Fruit fly (Drosophila melanogaster) whole organism, embryonic: ENCODE data around the gene CG12112.

Experiments
- Antp ChIP-seq: fragments of 200-800 bp; sonication (Bioruptor generic); optimal IDR thresholded peaks from 3 replicates; lab custom pipeline; 2016; ENCODE audit warnings: missing biosample characterization, missing genetic modification characterization
- BEAF-32 ChIP-seq: fragments of 200-800 bp; sonication (Bioruptor generic); optimal IDR thresholded peaks from 3 replicates; lab custom pipeline; 2017; ENCODE audit warnings: missing biosample characterization, missing genetic modification characterization, mild to moderate bottlenecking, moderate library complexity, missing genetic modification reagents
- BtbVII ChIP-seq: fragments of 200-800 bp; sonication (Bioruptor generic); optimal IDR thresholded peaks from 3 replicates; lab custom pipeline; 2017; ENCODE audit warnings: missing biosample characterization, mild to moderate bottlenecking, missing genetic modification characterization
- CG10274 ChIP-seq: fragments of 200-800 bp; sonication (Bioruptor generic); optimal IDR thresholded peaks from 3 replicates; lab custom pipeline; 2017; ENCODE audit warnings: missing biosample characterization, mild to moderate bottlenecking, missing genetic modification characterization
- CG10654 ChIP-seq: fragments of 200-800 bp; sonication (Bioruptor generic); optimal IDR thresholded peaks from 2 replicates; lab custom pipeline; 2016; ENCODE audit warnings: missing biosample characterization, missing genetic modification characterization
- CG11093 ChIP-seq: fragments of 200-800 bp; sonication (Bioruptor generic); IDR thresholded peaks from 3 replicates; pipeline ENCODE4 v1.3.6; 2022; ENCODE audit warnings: missing biosample characterization, missing genetic modification characterization
- CG12071 ChIP-seq: fragments of 200-800 bp; sonication (Bioruptor generic); optimal IDR thresholded peaks from 3 replicates; lab custom pipeline; 2018; ENCODE audit warnings: missing biosample characterization, mild to moderate bottlenecking, missing genetic modification characterization
- CG12155 ChIP-seq: fragments of 200-800 bp; sonication (Bioruptor generic); optimal IDR thresholded peaks from 3 replicates; lab custom pipeline; 2016; ENCODE audit warnings: missing biosample characterization, missing genetic modification characterization
- CG13123 ChIP-seq: fragments of 200-800 bp; sonication (Bioruptor generic); optimal IDR thresholded peaks from 2 replicates; lab custom pipeline; 2016; ENCODE audit warnings: missing biosample characterization, missing genetic modification characterization
- CG13894 ChIP-seq: fragments of 200-800 bp; sonication (Bioruptor generic); optimal IDR thresholded peaks from 3 replicates; lab custom pipeline; 2018; ENCODE audit warnings: missing biosample characterization, mild to moderate bottlenecking, missing genetic modification characterization, moderate library complexity
- CG14050 ChIP-seq: fragments of 200-800 bp; sonication (Bioruptor generic); IDR thresholded peaks from 3 replicates; pipeline ENCODE4 v1.3.6; 2022; ENCODE audit warnings: missing biosample characterization, missing genetic modification characterization
- CG1602 ChIP-seq: fragments of 200-800 bp; sonication (Bioruptor generic); optimal IDR thresholded peaks from 3 replicates; lab custom pipeline; 2016; ENCODE audit warnings: missing biosample characterization, missing genetic modification characterization
- CG1792 ChIP-seq: fragments of 200-800 bp; sonication (Bioruptor generic); optimal IDR thresholded peaks from 2 replicates; lab custom pipeline; 2016; ENCODE audit warnings: missing biosample characterization, missing genetic modification characterization
- CG1832 ChIP-seq: fragments of 200-800 bp; sonication (Bioruptor generic); optimal IDR thresholded peaks from 2 replicates; lab custom pipeline; 2017; ENCODE audit warnings: missing biosample characterization, mild to moderate bottlenecking, missing genetic modification characterization, inconsistent platforms
- CG2712 ChIP-seq: fragments of 200-800 bp; optimal IDR thresholded peaks from 3 replicates; lab custom pipeline; 2019; ENCODE audit warnings: missing biosample characterization, mild to moderate bottlenecking, missing genetic modification characterization, moderate library complexity
- CG30020 ChIP-seq: fragments of 200-800 bp; optimal IDR thresholded peaks from 2 replicates; lab custom pipeline; 2019; ENCODE audit warnings: missing biosample characterization, mild to moderate bottlenecking, missing genetic modification characterization, moderate library complexity
- CG3995 ChIP-seq: fragments of 200-800 bp; sonication (Bioruptor generic); optimal IDR thresholded peaks from 3 replicates; lab custom pipeline; 2016; ENCODE audit warnings: missing biosample characterization, missing genetic modification characterization
- CG42726 ChIP-seq: fragments of 200-800 bp; sonication (Bioruptor generic); IDR thresholded peaks from 2 replicates; pipeline ENCODE4 v1.3.6; 2022; ENCODE audit warnings: missing biosample characterization, missing genetic modification characterization; ENCODE audit not compliant: partially characterized antibody
- CG5245 ChIP-seq: fragments of 200-800 bp; sonication (Bioruptor generic); optimal IDR thresholded peaks from 3 replicates; lab custom pipeline; 2016; ENCODE audit warnings: missing biosample characterization, missing genetic modification characterization
- CG6175 ChIP-seq: fragments of 200-800 bp; sonication (Bioruptor generic); IDR thresholded peaks from 3 replicates; pipeline ENCODE4 v1.3.6; 2022; ENCODE audit warnings: missing biosample characterization, missing genetic modification characterization
- CG6854 ChIP-seq: fragments of 200-800 bp; sonication (Bioruptor generic); optimal IDR thresholded peaks from 3 replicates; lab custom pipeline; 2017; ENCODE audit warnings: missing biosample characterization, mild to moderate bottlenecking, missing genetic modification characterization
- CG7372 ChIP-seq: fragments of 200-800 bp; sonication (Bioruptor generic); IDR thresholded peaks from 2 replicates; pipeline ENCODE4 v1.3.6; 2022; ENCODE audit warnings: missing biosample characterization, missing genetic modification characterization
- CG8281 ChIP-seq: fragments of 200-800 bp; sonication (Bioruptor generic); optimal IDR thresholded peaks from 2 replicates; lab custom pipeline; 2018; ENCODE audit warnings: missing biosample characterization, mild to moderate bottlenecking, missing genetic modification characterization, moderate library complexity
- CG9437 ChIP-seq: fragments of 200-800 bp; sonication (Bioruptor generic); optimal IDR thresholded peaks from 2 replicates; lab custom pipeline; 2018; ENCODE audit warnings: missing biosample characterization, mild to moderate bottlenecking, missing genetic modification characterization
- D19B ChIP-seq: fragments of 200-800 bp; sonication (Bioruptor generic); optimal IDR thresholded peaks from 2 replicates; lab custom pipeline; 2017; ENCODE audit warnings: missing biosample characterization, mild to moderate bottlenecking, missing genetic modification characterization
- Dip2 ChIP-seq: fragments of 200-800 bp; sonication (Bioruptor generic); IDR thresholded peaks from 2 replicates; pipeline ENCODE4 v1.3.6; 2022; ENCODE audit warnings: missing biosample characterization, missing genetic modification characterization
- GATAe ChIP-seq: fragments of 200-800 bp; sonication (Bioruptor generic); conservative IDR thresholded peaks from 2 replicates; pipeline ENCODE4 v1.3.6; 2022; ENCODE audit warnings: missing biosample characterization, missing genetic modification characterization
- HLHmδ ChIP-seq: fragments of 200-800 bp; sonication (Bioruptor generic); optimal IDR thresholded peaks from 2 replicates; lab custom pipeline; 2018; ENCODE audit warnings: missing biosample characterization, mild to moderate bottlenecking, missing genetic modification characterization, moderate library complexity
- Med ChIP-seq: fragments of 200-800 bp; sonication (Bioruptor generic); peaks from one replicate; lab custom pipeline; 2016; ENCODE audit warnings: missing biosample characterization, missing genetic modification characterization, mild to moderate bottlenecking, inconsistent platforms, moderate library complexity
- NfI ChIP-seq: fragments of 200-800 bp; sonication (Bioruptor generic); optimal IDR thresholded peaks from 3 replicates; lab custom pipeline; 2018; ENCODE audit warnings: missing biosample characterization, mild to moderate bottlenecking, missing genetic modification characterization, moderate library complexity
- Sox100B ChIP-seq: fragments of 200-800 bp; sonication (Bioruptor generic); optimal IDR thresholded peaks from 3 replicates; lab custom pipeline; 2018; ENCODE audit warnings: missing biosample characterization, mild to moderate bottlenecking, missing genetic modification characterization
- abd-A ChIP-seq: fragments of 200-800 bp; sonication (Bioruptor generic); optimal IDR thresholded peaks from 3 replicates; lab custom pipeline; 2019; ENCODE audit warnings: missing biosample characterization, mild to moderate bottlenecking, missing genetic modification characterization, moderate library complexity
- ara ChIP-seq: fragments of 200-800 bp; sonication (Bioruptor generic); IDR thresholded peaks from 2 replicates; pipeline ENCODE4 v1.3.6; 2022; ENCODE audit warnings: missing biosample characterization, missing genetic modification characterization
- chif ChIP-seq, 2 experiments: fragments of 200-800 bp; sonication (Bioruptor generic); optimal IDR thresholded peaks; 3 replicates each; lab custom pipeline; 2016; ENCODE audit warnings: missing biosample characterization in 2 of 2, missing genetic modification characterization in 2 of 2
- da ChIP-seq: fragments of 200-800 bp; sonication (Bioruptor generic); optimal IDR thresholded peaks from 2 replicates; lab custom pipeline; 2016; ENCODE audit warnings: missing biosample characterization, missing genetic modification characterization
- esg ChIP-seq: fragments of 200-800 bp; sonication (Bioruptor generic); conservative IDR thresholded peaks from 2 replicates; pipeline ENCODE4 v1.3.6; 2022; ENCODE audit warnings: missing biosample characterization, missing genetic modification characterization
- fd96Cb ChIP-seq: fragments of 200-800 bp; sonication (Bioruptor generic); optimal IDR thresholded peaks from 2 replicates; lab custom pipeline; 2018; ENCODE audit warnings: missing biosample characterization, mild to moderate bottlenecking, missing genetic modification characterization, moderate library complexity
- fru ChIP-seq: fragments of >200 bp; optimal IDR thresholded peaks from 2 replicates; lab custom pipeline; 2017
- gfzf ChIP-seq: fragments of 200-800 bp; sonication (Bioruptor generic); optimal IDR thresholded peaks from 2 replicates; lab custom pipeline; 2016; ENCODE audit warnings: missing biosample characterization, mild to moderate bottlenecking, missing genetic modification characterization, moderate library complexity
- gsb-n ChIP-seq: fragments of 200-800 bp; sonication (Bioruptor generic); optimal IDR thresholded peaks from 3 replicates; lab custom pipeline; 2018; ENCODE audit warnings: missing biosample characterization, mild to moderate bottlenecking, missing genetic modification characterization
- hb ChIP-seq: fragments of 200-800 bp; sonication (Bioruptor generic); IDR thresholded peaks from 3 replicates; pipeline ENCODE4 v1.3.6; 2022; ENCODE audit warnings: missing biosample characterization, missing genetic modification characterization; ENCODE audit not compliant: partially characterized antibody
- inv ChIP-seq: fragments of 200-800 bp; sonication (Bioruptor generic); IDR thresholded peaks from 2 replicates; pipeline ENCODE4 v1.3.6; 2022; ENCODE audit warnings: missing biosample characterization, missing genetic modification characterization; ENCODE audit not compliant: partially characterized antibody
- jumu ChIP-seq: fragments of 200-800 bp; sonication (Bioruptor generic); optimal IDR thresholded peaks from 3 replicates; lab custom pipeline; 2016; ENCODE audit warnings: missing biosample characterization, missing genetic modification characterization
- ken ChIP-seq: fragments of 200-800 bp; sonication (Bioruptor generic); IDR thresholded peaks from 3 replicates; pipeline ENCODE4 v1.3.6; 2022; ENCODE audit warnings: missing biosample characterization, missing genetic modification characterization
- pros ChIP-seq: fragments of 200-800 bp; sonication (Bioruptor generic); optimal IDR thresholded peaks from 3 replicates; lab custom pipeline; 2019; ENCODE audit warnings: missing biosample characterization, mild to moderate bottlenecking, missing genetic modification characterization, moderate library complexity
- tin ChIP-seq: fragments of 200-800 bp; sonication (Bioruptor generic); optimal IDR thresholded peaks from 3 replicates; lab custom pipeline; 2016; ENCODE audit warnings: missing biosample characterization, missing genetic modification characterization
- tll ChIP-seq, 2 experiments: fragments of 200-800 bp in 1 of 2; fragments of >200 bp in 1 of 2; sonication (Bioruptor generic) in 1 of 2; optimal IDR thresholded peaks; 2 replicates each; lab custom pipeline; 2017 to 2019; ENCODE audit warnings: missing biosample characterization in 2 of 2, missing genetic modification characterization in 2 of 2, mild to moderate bottlenecking in 1 of 2, moderate library complexity in 1 of 2
- wor ChIP-seq: fragments of 200-800 bp; sonication (Bioruptor generic); IDR thresholded peaks from 2 replicates; pipeline ENCODE4 v1.3.6; 2022; ENCODE audit warnings: missing biosample characterization, missing genetic modification characterization
- yki ChIP-seq: fragments of >200 bp; optimal IDR thresholded peaks from 3 replicates; lab custom pipeline; 2018

The CG12112 gene

DNA sequence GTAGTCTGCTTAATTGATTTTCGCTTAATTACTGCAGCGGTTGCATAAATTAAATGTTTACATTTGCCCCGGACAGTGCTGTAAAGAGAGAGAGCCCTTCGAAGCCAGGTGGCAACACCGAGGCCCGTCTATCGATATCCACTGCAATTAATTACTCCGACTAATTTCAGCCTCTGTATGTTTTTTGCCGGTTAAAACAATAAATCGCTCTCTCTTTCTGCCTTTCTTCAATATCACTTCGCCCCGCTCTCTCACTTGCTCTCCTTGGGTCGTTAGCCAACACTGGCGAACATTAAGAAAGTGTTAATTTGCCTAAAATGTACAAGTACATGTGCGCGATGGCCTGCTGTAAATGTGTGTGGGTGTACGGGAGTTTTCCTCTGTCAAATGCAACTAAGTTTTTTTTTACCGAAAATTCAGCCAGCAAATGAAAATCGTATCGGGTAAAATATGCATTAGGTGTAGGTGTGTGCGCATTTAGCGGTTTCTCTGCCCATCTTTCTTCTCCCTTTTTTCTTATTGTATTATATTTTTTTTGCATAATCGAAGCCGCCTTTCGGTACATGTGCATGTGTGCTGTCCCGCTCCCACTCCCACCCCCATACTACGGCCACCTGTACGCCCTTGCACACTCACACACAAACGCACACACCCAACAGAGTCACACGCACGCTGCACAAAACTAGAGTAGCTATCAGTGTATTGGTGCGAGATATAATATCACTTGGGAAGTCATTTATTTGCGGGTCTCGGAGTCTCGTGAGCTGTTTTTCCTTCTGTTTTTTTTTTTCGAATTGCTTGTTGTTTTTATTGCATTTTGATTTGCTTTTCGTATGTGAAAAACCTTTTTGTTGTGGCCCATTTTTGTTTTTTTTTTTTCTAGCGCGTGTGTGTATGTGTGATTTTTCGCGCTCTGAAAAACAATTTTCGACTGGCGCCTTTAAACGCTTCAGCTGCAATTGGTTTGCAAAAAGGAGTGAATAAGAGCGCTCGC lies 1.7 kb upstream of the CG12112 start (continued):
- TF ChIP-seq wor (no peak), da (GFP tag; lab: Kevin White, UChicago) (no peak), CG13123 (GFP tag; lab: Kevin White, UChicago) (no peak), gfzf (no peak), CG8281 (tag; lab: Kevin White, UChicago) (peak; percentile 56), pros (peak; percentile 89), CG1792 (GFP tag; lab: Kevin White, UChicago) (no peak), CG1602 (GFP tag; lab: Kevin White, UChicago) (no peak), Antp (GFP tag; lab: Kevin White, UChicago) (peak; percentile 36), tin (GFP tag; lab: Kevin White, UChicago) (no peak), Dip2 (no peak), tll (GFP tag; optimal IDR thresholded peaks at IDR 0.05; lab: Kevin White, UChicago) (no peak), chif (GFP tag; optimal IDR thresholded peaks at IDR 0.05; lab: Kevin White, UChicago) (peak; percentile 35 to 38), fd96Cb (tag; lab: Kevin White, UChicago) (no peak), CG6175 (GFP tag; lab: Robert Waterston, UW) (no peak), Sox100B (GFP tag; lab: Kevin White, UChicago) (peak; percentile 23), BEAF-32 (GFP tag; lab: Kevin White, UChicago) (peak; percentile 58), HLHmδ (GFP tag; lab: Kevin White, UChicago) (no peak), CG6854 (no peak), gsb-n (tag; lab: Kevin White, UChicago) (no peak), CG12155 (no peak), CG2712 (tag; lab: Kevin White, UChicago) (peak; percentile 0), ken (GFP tag; lab: Robert Waterston, UW) (no peak), D19B (GFP tag; lab: Kevin White, UChicago) (no peak), fru (lab: Kevin White, UChicago) (no peak), CG42726 (GFP tag; lab: Robert Waterston, UW) (no peak), CG30020 (tag; lab: Kevin White, UChicago) (no peak), yki (lab: Kevin White, UChicago) (no peak), ara (GFP tag; lab: Robert Waterston, UW) (no peak), CG14050 (GFP tag; lab: Robert Waterston, UW) (no peak), CG3995 (no peak), NfI (no peak), CG5245 (no peak), inv (GFP tag; lab: Robert Waterston, UW) (peak; percentile 30; the same call in 1 of the 2 replicates), CG1832 (GFP tag; lab: Kevin White, UChicago) (no peak), jumu (peak; percentile 48), CG11093 (GFP tag; lab: Robert Waterston, UW) (no peak), hb (GFP tag; lab: Robert Waterston, UW) (no peak), CG13894 (no peak), GATAe (GFP tag; lab: Robert Waterston, UW) (no peak), CG10274 (GFP tag; lab: Kevin White, UChicago) (no peak), CG10654 (GFP tag; lab: Kevin White, UChicago) (no peak), Med (GFP tag; lab: Kevin White, UChicago) (peak; percentile 92), abd-A (tag; lab: Kevin White, UChicago) (peak; percentile 93), esg (no peak), BtbVII (GFP tag; lab: Kevin White, UChicago) (no peak), CG9437 (peak; percentile 22), CG7372 (GFP tag; lab: Robert Waterston, UW) (no peak), CG12071 (peak; percentile 34)
